Fruit fly (Drosophila melanogaster) whole organism, wandering third instar larva: ENCODE results near the gene Acam.

ENCODE experiments used
- Abd-B ChIP-seq: fragments of >200 bp; optimal IDR thresholded peaks from 2 replicates; lab custom pipeline; 2017; ENCODE audit warnings: missing biosample characterization, missing genetic modification characterization
- CG32264 ChIP-seq: fragments of 200-800 bp; sonication (Bioruptor generic); optimal IDR thresholded peaks from 2 replicates; lab custom pipeline; 2016; ENCODE audit warnings: missing biosample characterization, missing genetic modification characterization
- Dfd ChIP-seq: fragments of >200 bp; optimal IDR thresholded peaks from 2 replicates; lab custom pipeline; 2017; ENCODE audit warnings: missing biosample characterization, missing genetic modification characterization
- Dif ChIP-seq: fragments of 200-275, 200-300 bp; sonication (Bioruptor generic); optimal IDR thresholded peaks from 2 replicates; lab custom pipeline; 2018; ENCODE audit warnings: missing biosample characterization, missing genetic modification characterization; ENCODE audit not compliant: partially characterized antibody
- HLH106 ChIP-seq: fragments of 200-800 bp; optimal IDR thresholded peaks from 3 replicates; lab custom pipeline; 2019; ENCODE audit warnings: missing biosample characterization, mild to moderate bottlenecking, missing genetic modification characterization, moderate library complexity
- Hnf4 ChIP-seq: fragments of 200-800 bp; sonication (Bioruptor generic); optimal IDR thresholded peaks from 2 replicates; lab custom pipeline; 2016; ENCODE audit warnings: missing biosample characterization, mild to moderate bottlenecking, missing genetic modification characterization
- Hr83 ChIP-seq: fragments of 200-300 bp; sonication (Bioruptor generic); optimal IDR thresholded peaks from 2 replicates; lab custom pipeline; 2016; ENCODE audit warnings: missing biosample characterization, mild to moderate bottlenecking, missing genetic modification characterization, moderate library complexity; ENCODE audit not compliant: poor library complexity, severe bottlenecking
- Jra ChIP-seq: sonication (Bioruptor generic); optimal IDR thresholded peaks from 2 replicates; lab custom pipeline; 2016; ENCODE audit warnings: missing biosample characterization, missing genetic modification characterization
- Mio ChIP-seq: sonication (Bioruptor generic); optimal IDR thresholded peaks from 2 replicates; lab custom pipeline; 2016; ENCODE audit warnings: missing biosample characterization, missing genetic modification characterization
- Myc ChIP-seq: fragments of >200 bp; optimal IDR thresholded peaks from 2 replicates; lab custom pipeline; 2017
- N ChIP-seq: fragments of >200 bp; optimal IDR thresholded peaks from 2 replicates; lab custom pipeline; 2018; ENCODE audit warnings: missing biosample characterization, missing external identifiers, missing genetic modification characterization
- OdsH ChIP-seq: fragments of 200-800 bp; sonication (Bioruptor generic); optimal IDR thresholded peaks from 2 replicates; lab custom pipeline; 2016; ENCODE audit warnings: missing biosample characterization, mild to moderate bottlenecking, missing genetic modification characterization
- Rel ChIP-seq, 2 experiments: fragments of 200-800 bp; sonication (Bioruptor generic) in 1 of 2; optimal IDR thresholded peaks; 2 replicates in 1 of 2; 3 replicates in 1 of 2; lab custom pipeline; 2016 to 2019; ENCODE audit warnings: mild to moderate bottlenecking in 2 of 2, missing biosample characterization in 2 of 2, missing genetic modification characterization in 2 of 2, moderate library complexity in 1 of 2
- Sp1 ChIP-seq: fragments of 200-800 bp; sonication (Bioruptor generic); optimal IDR thresholded peaks from 3 replicates; lab custom pipeline; 2019; ENCODE audit warnings: missing biosample characterization, mild to moderate bottlenecking, missing genetic modification characterization, moderate library complexity
- Vsx2 ChIP-seq: fragments of 200-300, 225-300 bp; sonication (Bioruptor generic); optimal IDR thresholded peaks from 2 replicates; lab custom pipeline; 2018; ENCODE audit warnings: missing biosample characterization, missing genetic modification characterization; ENCODE audit not compliant: partially characterized antibody
- br ChIP-seq: fragments of 200-800 bp; sonication (Bioruptor generic); optimal IDR thresholded peaks from 2 replicates; lab custom pipeline; 2016; ENCODE audit warnings: missing biosample characterization, missing genetic modification characterization
- dl ChIP-seq, 2 experiments: fragments of 175-275, 200-275 bp in 1 of 2; fragments of 200-275 bp in 1 of 2; sonication (Bioruptor generic); optimal IDR thresholded peaks; lab custom pipeline; 2018; ENCODE audit warnings: mild to moderate bottlenecking in 2 of 2, missing biosample characterization in 2 of 2, missing genetic modification characterization in 2 of 2, moderate library complexity in 2 of 2; ENCODE audit not compliant: partially characterized antibody in 2 of 2, insufficient read depth in 1 of 2
- dmrt93B ChIP-seq: fragments of 200-800 bp; sonication (Bioruptor generic); optimal IDR thresholded peaks from 2 replicates; lab custom pipeline; 2018; ENCODE audit warnings: missing biosample characterization, mild to moderate bottlenecking, missing genetic modification characterization
- dsf ChIP-seq: sonication (Bioruptor generic); optimal IDR thresholded peaks from 2 replicates; lab custom pipeline; 2016; ENCODE audit warnings: missing biosample characterization, missing genetic modification characterization, borderline replicate concordance
- ey ChIP-seq: fragments of 200-800 bp; sonication (Bioruptor generic); optimal IDR thresholded peaks from 2 replicates; lab custom pipeline; 2016; ENCODE audit warnings: missing biosample characterization, missing genetic modification characterization
- foxo ChIP-seq, 2 experiments: fragments of 200-800 bp; sonication (Bioruptor generic); optimal IDR thresholded peaks; 2 replicates in 1 of 2; 3 replicates in 1 of 2; lab custom pipeline; 2016 to 2017; ENCODE audit warnings: missing biosample characterization in 2 of 2, missing genetic modification characterization in 2 of 2
- fru ChIP-seq: fragments of 200-800 bp; sonication (Bioruptor generic); optimal IDR thresholded peaks from 3 replicates; lab custom pipeline; 2016; ENCODE audit warnings: missing biosample characterization, mild to moderate bottlenecking, missing genetic modification characterization
- h ChIP-seq: fragments of 200-800 bp; sonication (Bioruptor generic); optimal IDR thresholded peaks from 3 replicates; lab custom pipeline; 2016; ENCODE audit warnings: missing biosample characterization, mild to moderate bottlenecking, missing genetic modification characterization
- jim ChIP-seq: fragments of 175-275, 200-325 bp; sonication (Bioruptor generic); optimal IDR thresholded peaks from 2 replicates; lab custom pipeline; 2016; ENCODE audit warnings: missing biosample characterization, mild to moderate bottlenecking, missing genetic modification characterization
- lola ChIP-seq: fragments of >200 bp; optimal IDR thresholded peaks from 2 replicates; lab custom pipeline; 2017; ENCODE audit warnings: missing biosample characterization, missing genetic modification characterization
- pan ChIP-seq: fragments of >200 bp; optimal IDR thresholded peaks from 2 replicates; lab custom pipeline; 2017
- psq ChIP-seq: fragments of 200-800 bp; sonication (Bioruptor generic); optimal IDR thresholded peaks from 3 replicates; lab custom pipeline; 2017; ENCODE audit warnings: missing biosample characterization, mild to moderate bottlenecking, missing genetic modification characterization, moderate library complexity
- rgr ChIP-seq: fragments of 200-800 bp; sonication (Bioruptor generic); optimal IDR thresholded peaks from 3 replicates; lab custom pipeline; 2016; ENCODE audit warnings: missing biosample characterization, mild to moderate bottlenecking, missing genetic modification characterization
- sage ChIP-seq: fragments of 200-800 bp; sonication (Bioruptor generic); optimal IDR thresholded peaks from 2 replicates; lab custom pipeline; 2016; ENCODE audit warnings: missing biosample characterization, mild to moderate bottlenecking, missing genetic modification characterization
- sv ChIP-seq: fragments of 200-800 bp; sonication (Bioruptor generic); optimal IDR thresholded peaks from 3 replicates; lab custom pipeline; 2016; ENCODE audit warnings: missing biosample characterization, missing genetic modification characterization
- tai ChIP-seq: sonication (Bioruptor generic); optimal IDR thresholded peaks from 2 replicates; lab custom pipeline; 2016; ENCODE audit warnings: missing biosample characterization, missing genetic modification characterization
- usp ChIP-seq: fragments of >200 bp; optimal IDR thresholded peaks from 2 replicates; lab custom pipeline; 2017; ENCODE audit warnings: missing biosample characterization, missing genetic modification characterization
- woc ChIP-seq: sonication (Bioruptor generic); optimal IDR thresholded peaks from 2 replicates; lab custom pipeline; 2016; ENCODE audit warnings: missing biosample characterization, mild to moderate bottlenecking, missing genetic modification characterization

The Acam gene

DNA sequence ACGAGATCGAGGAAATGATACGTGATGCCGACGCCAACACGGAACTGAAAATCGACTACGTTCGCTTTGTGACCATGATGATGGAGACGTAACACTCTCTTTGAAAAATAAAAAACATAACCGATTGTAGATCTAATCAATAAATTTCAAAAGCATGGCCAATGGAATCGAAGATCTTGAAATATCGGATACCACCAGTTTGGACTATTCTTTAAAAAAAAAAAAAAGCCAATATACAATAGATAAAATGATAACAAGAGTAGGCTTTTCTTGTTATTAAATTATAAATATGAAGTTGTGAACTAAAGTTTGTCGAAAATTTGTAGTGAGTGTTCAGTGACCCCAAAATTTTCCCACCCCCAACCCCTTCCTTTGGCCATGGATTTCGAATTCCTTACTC, at the start of gene Acam, which contains the start of gene CG17770:
Gene Acam (plus strand): TSS at position 301 of the 400 bp plus-strand sequence.
Gene CG17770 (plus strand): TSS at position 301 of the 400 bp plus-strand sequence.
- TF ChIP-seq Abd-B (no peak), dmrt93B (GFP tag; lab: Kevin White, UChicago) (no peak)

- TF ChIP-seq Sp1 (GFP tag; lab: Kevin White, UChicago): no peak
- no peak for TF ChIP-seq Mio (GFP tag; lab: Kevin White, UChicago)
- no peak for TF ChIP-seq Myc (lab: Kevin White, UChicago)
- TF ChIP-seq tai: no peak
- TF ChIP-seq Rel (GFP tag; optimal IDR thresholded peaks at IDR 0.05; lab: Kevin White, UChicago): no peak
- no peak for TF ChIP-seq Rel (tag; optimal IDR thresholded peaks at IDR 0.05; lab: Kevin White, UChicago)
- no peak for TF ChIP-seq Abd-B
- TF ChIP-seq lola: no peak
- no peak for TF ChIP-seq pan (lab: Kevin White, UChicago)
- TF ChIP-seq sage (GFP tag; lab: Kevin White, UChicago): no peak
- no peak for TF ChIP-seq Dfd (GFP tag; lab: Kevin White, UChicago)
- no peak for TF ChIP-seq dmrt93B (GFP tag; lab: Kevin White, UChicago)
- TF ChIP-seq Jra (GFP tag; lab: Kevin White, UChicago): no peak
- TF ChIP-seq OdsH: no peak
- no peak for TF ChIP-seq Dif (GFP tag; lab: Kevin White, UChicago)
- TF ChIP-seq dsf (GFP tag; lab: Kevin White, UChicago): no peak
- no peak for TF ChIP-seq HLH106 (tag; lab: Kevin White, UChicago)
Measured at dm6 chr3R:25762005-25762764, 49.5 kb upstream of the Acam start.

DNA sequence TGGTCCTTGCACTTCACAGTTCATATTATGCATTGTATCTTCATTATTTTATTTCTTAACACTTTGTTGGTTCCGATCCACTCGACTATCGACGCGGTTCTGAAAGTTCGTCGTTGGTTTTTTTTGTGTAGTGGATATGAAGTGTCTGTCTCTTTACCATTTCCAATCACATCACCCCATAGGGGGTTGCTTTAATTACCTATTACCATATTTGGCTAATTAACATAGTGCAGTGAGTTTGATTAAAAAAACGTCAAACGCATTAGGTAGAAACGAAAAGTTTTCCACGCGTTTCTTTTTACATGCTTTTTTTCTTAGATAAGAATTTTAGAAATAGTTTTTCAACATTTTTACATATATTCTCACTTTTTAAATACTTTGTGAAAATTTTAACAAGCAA, 48.7 kb upstream of the Acam start, which contains the start of gene LpR1:
Gene LpR1 (minus strand): TSS at position 101 of the 400 bp plus-strand sequence.
- no peak for TF ChIP-seq pan (lab: Kevin White, UChicago)
- no peak for TF ChIP-seq Hr83 (GFP tag; lab: Kevin White, UChicago)
- no peak for TF ChIP-seq h (GFP tag; lab: Kevin White, UChicago)
- TF ChIP-seq CG32264: no peak

- TF ChIP-seq br (GFP tag; lab: Kevin White, UChicago): no peak
- no peak for TF ChIP-seq h (GFP tag; lab: Kevin White, UChicago)
- TF ChIP-seq N (GFP tag; lab: Kevin White, UChicago): no peak
- TF ChIP-seq psq (GFP tag; lab: Kevin White, UChicago): no peak
- no peak for TF ChIP-seq foxo (GFP tag; optimal IDR thresholded peaks at IDR 0.05; lab: Kevin White, UChicago)
- no peak for TF ChIP-seq Dfd (GFP tag; lab: Kevin White, UChicago)
- TF ChIP-seq usp (GFP tag; lab: Kevin White, UChicago): no peak
- TF ChIP-seq dsf (GFP tag; lab: Kevin White, UChicago): no peak
- TF ChIP-seq Vsx2 (GFP tag; lab: Kevin White, UChicago): no peak
- TF ChIP-seq sv (GFP tag; lab: Kevin White, UChicago): no peak
- TF ChIP-seq pan (lab: Kevin White, UChicago): no peak
- TF ChIP-seq Mio (GFP tag; lab: Kevin White, UChicago): no peak
- TF ChIP-seq dl (GFP tag; optimal IDR thresholded peaks at IDR 0.05; lab: Kevin White, UChicago; ENCODE audit: insufficient read depth in 1 of 2, partially characterized antibody in 2 of 2): no peak
- TF ChIP-seq Sp1 (GFP tag; lab: Kevin White, UChicago): no peak
- no peak for TF ChIP-seq Hnf4 (GFP tag; lab: Kevin White, UChicago)
- no peak for TF ChIP-seq sage (GFP tag; lab: Kevin White, UChicago)
- TF ChIP-seq Jra (GFP tag; lab: Kevin White, UChicago): no peak
- TF ChIP-seq jim: no peak
Measured at dm6 chr3R:25775269-25775668, 36.4 kb upstream of the Acam start, which contains the start of the genes CG17197 and CG17198. CG17197 (minus strand) TSS chr3R:25775369. CG17198 (minus strand) TSS chr3R:25775369.

dm6 chr3R:25776137-25776536, 35.6 kb upstream of the Acam start, which contains the start of gene CG17196:
CG17196 (minus strand) TSS chr3R:25776237.
- TF ChIP-seq CG32264 (no peak), ey (GFP tag; lab: Kevin White, UChicago) (no peak), Dfd (GFP tag; lab: Kevin White, UChicago) (no peak), psq (GFP tag; lab: Kevin White, UChicago) (no peak), foxo (GFP tag; optimal IDR thresholded peaks at IDR 0.05; lab: Kevin White, UChicago) (no peak), jim (no peak), OdsH (no peak), Mio (GFP tag; lab: Kevin White, UChicago) (no peak), Dif (GFP tag; lab: Kevin White, UChicago) (no peak), woc (GFP tag; lab: Kevin White, UChicago) (no peak), fru (GFP tag; lab: Kevin White, UChicago) (no peak), rgr (GFP tag; lab: Kevin White, UChicago) (no peak), dsf (GFP tag; lab: Kevin White, UChicago) (no peak), sage (GFP tag; lab: Kevin White, UChicago) (no peak), dmrt93B (GFP tag; lab: Kevin White, UChicago) (no peak), lola (no peak)
